Worm (Caenorhabditis elegans): ENCODE measurements around the gene T05C3.2.
A peak's percentile ranks its signal among the peaks of the same experiment; 100 is the strongest.

T05C3.2 gene

ce11 chrV:5525208-5525607 lies 31.7 kb downstream of the T05C3.2 start:
- no peak for TF ChIP-seq dao-5 (tag; optimal IDR thresholded peaks at IDR 0.05)
- TF ChIP-seq him-1 (tag; optimal IDR thresholded peaks at IDR 0.05): no peak
- TF ChIP-seq W03F9.2 (tag; optimal IDR thresholded peaks at IDR 0.05): no peak

DNA sequence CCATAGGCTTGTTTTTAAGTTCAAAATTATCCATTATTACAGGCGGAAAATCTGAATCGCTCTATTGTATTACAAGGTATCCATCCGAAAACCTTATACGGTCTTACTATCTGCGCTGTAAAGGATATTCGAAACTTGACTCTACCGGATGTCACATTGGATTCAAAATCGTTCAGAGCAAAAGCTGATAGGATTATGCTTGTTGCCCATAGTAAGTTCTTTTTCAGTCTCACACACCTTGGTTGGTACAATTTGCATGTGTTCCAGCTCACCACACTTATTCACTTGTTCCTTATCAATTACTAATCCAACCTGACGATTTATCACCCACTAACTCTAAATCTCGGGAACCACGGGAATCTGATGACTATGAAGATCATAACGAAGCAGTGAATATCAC lies 34.1 kb downstream of the T05C3.2 start:
- no peak for TF ChIP-seq dao-5 (tag; optimal IDR thresholded peaks at IDR 0.05)
- no peak for TF ChIP-seq him-1 (tag; optimal IDR thresholded peaks at IDR 0.05)
- no peak for TF ChIP-seq W03F9.2 (tag; optimal IDR thresholded peaks at IDR 0.05)

DNA sequence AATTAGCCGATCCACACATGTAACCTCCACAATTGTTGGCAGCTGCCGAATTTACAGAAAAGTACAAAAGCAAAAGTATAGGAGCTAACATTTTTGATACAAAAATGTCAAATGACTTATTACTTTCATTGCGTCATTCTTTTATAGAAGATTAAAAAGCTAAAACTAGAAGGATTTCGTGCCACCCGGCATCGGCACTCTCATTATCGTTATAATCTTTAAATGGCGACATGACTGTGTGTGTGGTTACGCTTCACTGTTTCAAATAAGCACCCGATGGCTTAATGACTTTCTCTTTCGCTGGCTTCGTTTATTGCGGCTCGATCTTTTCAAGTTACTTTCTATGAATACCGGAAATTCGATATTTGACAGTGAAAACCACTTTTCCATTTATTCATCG lies 40.2 kb downstream of the T05C3.2 start, which contains the start of gene grl-1:
grl-1 (minus strand) TSS at position 101 of the 400 bp plus-strand sequence.
- TF ChIP-seq W03F9.2 (tag; optimal IDR thresholded peaks at IDR 0.05): no peak
- no peak for TF ChIP-seq dao-5 (tag; optimal IDR thresholded peaks at IDR 0.05)
- no peak for TF ChIP-seq him-1 (tag; optimal IDR thresholded peaks at IDR 0.05)

DNA sequence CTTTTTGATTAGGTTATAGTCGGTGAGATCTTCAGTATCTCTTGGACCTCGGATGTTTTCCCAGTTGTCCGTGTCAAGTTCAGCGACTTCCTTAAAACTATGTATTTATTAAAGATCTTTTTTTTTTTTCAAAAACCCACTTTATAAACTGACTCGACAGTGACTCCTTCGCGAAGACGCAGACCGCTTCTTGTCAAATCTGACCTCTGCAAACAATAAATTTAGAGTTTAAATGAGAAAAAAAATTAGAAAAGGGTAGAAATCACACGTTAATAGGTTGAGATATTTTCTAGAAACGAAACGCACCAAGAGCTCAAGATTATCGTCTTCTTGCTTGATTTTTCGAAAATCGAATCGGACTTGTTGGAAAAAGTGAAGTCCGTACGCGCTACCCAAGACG lies 42.2 kb downstream of the T05C3.2 start, which contains the start of gene C24G6.8:
C24G6.8 (minus strand) TSS at position 101 of the 400 bp plus-strand sequence.
- TF ChIP-seq dao-5 (tag; optimal IDR thresholded peaks at IDR 0.05) (no peak), W03F9.2 (tag; optimal IDR thresholded peaks at IDR 0.05) (no peak)

ce11 chrV:5536240-5536811 lies 42.8 kb downstream of the T05C3.2 start, which contains the start of the genes cox-16 and syp-2:
cox-16 (minus strand) TSS chrV:5536243.
syp-2 (plus strand) TSS chrV:5536487.
- TF ChIP-seq dao-5 (tag; optimal IDR thresholded peaks at IDR 0.05): no peak
- peak; percentile 35 for TF ChIP-seq W03F9.2 (tag; optimal IDR thresholded peaks at IDR 0.05)

ce11 chrV:5538500-5538899 lies 45.0 kb downstream of the T05C3.2 start, which contains the start of gene cft-1:
cft-1 (plus strand) TSS chrV:5538800.
- TF ChIP-seq him-1 (tag; optimal IDR thresholded peaks at IDR 0.05): no peak
- no peak for TF ChIP-seq W03F9.2 (tag; optimal IDR thresholded peaks at IDR 0.05)
- no peak for TF ChIP-seq dao-5 (tag; optimal IDR thresholded peaks at IDR 0.05)

DNA sequence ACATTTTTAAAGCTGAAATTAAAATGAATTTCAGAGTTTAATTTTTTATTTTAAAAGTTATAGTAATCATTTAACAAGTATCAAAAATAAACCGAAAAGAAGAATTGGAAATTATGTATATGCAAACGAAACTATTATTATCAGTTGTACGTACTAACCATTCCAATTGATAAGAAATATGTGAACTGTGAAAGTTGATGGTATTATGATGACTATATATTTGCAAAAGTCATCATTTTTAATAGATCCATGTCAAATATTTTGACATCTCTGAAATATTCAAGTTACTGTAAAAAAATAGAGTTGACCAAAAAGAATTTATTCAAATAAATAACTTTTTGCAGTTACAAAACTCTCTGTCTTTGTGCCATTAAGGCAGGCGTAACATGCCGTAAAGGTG lies 54.5 kb downstream of the T05C3.2 start, which contains the start of gene ugt-48:
ugt-48 (minus strand) TSS at position 12 of the 400 bp plus-strand sequence.
- TF ChIP-seq dao-5 (tag; optimal IDR thresholded peaks at IDR 0.05) (no peak), W03F9.2 (tag; optimal IDR thresholded peaks at IDR 0.05) (no peak), him-1 (tag; optimal IDR thresholded peaks at IDR 0.05) (no peak)

DNA sequence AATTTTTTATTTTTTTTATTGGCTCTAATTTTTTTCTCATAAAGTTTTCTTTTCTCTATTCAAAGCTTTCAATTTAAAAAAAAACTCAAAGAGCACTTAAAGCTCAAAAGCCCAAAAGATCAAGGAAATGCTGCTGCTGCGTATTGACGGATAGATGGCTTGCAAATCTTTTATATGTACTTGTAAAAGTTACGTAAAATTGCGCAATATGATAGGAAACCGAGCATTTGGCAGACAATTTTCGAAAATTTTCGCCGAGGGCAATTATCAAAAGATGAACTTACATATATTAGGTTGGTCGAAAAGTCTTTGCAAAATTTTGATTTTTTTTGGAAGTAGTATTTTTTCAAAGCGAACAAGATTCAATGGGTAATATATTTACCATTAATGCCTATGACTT lies 55.0 kb downstream of the T05C3.2 start:
- TF ChIP-seq dao-5 (tag; optimal IDR thresholded peaks at IDR 0.05) (no peak), him-1 (tag; optimal IDR thresholded peaks at IDR 0.05) (no peak), W03F9.2 (tag; optimal IDR thresholded peaks at IDR 0.05) (no peak)
